Fruit fly (Drosophila melanogaster) whole organism, embryonic: ENCODE data around the gene Fie.

Experiments used
- Atf3 ChIP-seq: fragments of 200-800 bp; sonication (Bioruptor generic); optimal IDR thresholded peaks from 3 replicates; lab custom pipeline; 2016; ENCODE audit warnings: missing biosample characterization, missing genetic modification characterization
- B-H2 ChIP-seq: fragments of 200-800 bp; sonication (Bioruptor generic); optimal IDR thresholded peaks from 2 replicates; lab custom pipeline; 2018; ENCODE audit warnings: missing biosample characterization, mild to moderate bottlenecking, missing genetic modification characterization
- Bgb ChIP-seq: fragments of 200-800 bp; sonication (Bioruptor generic); IDR thresholded peaks from 2 replicates; pipeline ENCODE4 v1.3.6; 2022; ENCODE audit warnings: missing biosample characterization, missing genetic modification characterization; ENCODE audit not compliant: partially characterized antibody
- CG10321 ChIP-seq: fragments of 200-800 bp; sonication (Bioruptor generic); IDR thresholded peaks from 2 replicates; pipeline ENCODE4 v1.3.6; 2022; ENCODE audit warnings: missing biosample characterization, missing genetic modification characterization
- CG10959 ChIP-seq: fragments of 200-800 bp; sonication (Bioruptor generic); IDR thresholded peaks from 2 replicates; pipeline ENCODE4 v1.3.6; 2022; ENCODE audit warnings: missing biosample characterization, missing genetic modification characterization
- CG11695 ChIP-seq: fragments of 200-800 bp; sonication (Bioruptor generic); IDR thresholded peaks from 3 replicates; pipeline ENCODE4 v1.3.6; 2022; ENCODE audit warnings: missing biosample characterization, missing genetic modification characterization
- CG14667 ChIP-seq: fragments of 200-800 bp; sonication (Bioruptor generic); IDR thresholded peaks from 2 replicates; pipeline ENCODE4 v1.3.6; 2022; ENCODE audit warnings: missing biosample characterization, missing genetic modification characterization
- CG14965 ChIP-seq: fragments of 200-800 bp; sonication (Bioruptor generic); optimal IDR thresholded peaks from 2 replicates; lab custom pipeline; 2016; ENCODE audit warnings: missing biosample characterization, missing genetic modification characterization, borderline replicate concordance
- CG15514 ChIP-seq: fragments of 200-800 bp; sonication (Bioruptor generic); optimal IDR thresholded peaks from 3 replicates; lab custom pipeline; 2017; ENCODE audit warnings: missing biosample characterization, missing genetic modification characterization, mild to moderate bottlenecking, moderate library complexity, missing genetic modification reagents
- CG17802 ChIP-seq: fragments of 200-800 bp; sonication (Bioruptor generic); optimal IDR thresholded peaks from 2 replicates; lab custom pipeline; 2018; ENCODE audit warnings: missing biosample characterization, mild to moderate bottlenecking, missing genetic modification characterization, moderate library complexity
- CG17912 ChIP-seq: fragments of 200-800 bp; sonication (Bioruptor generic); optimal IDR thresholded peaks from 2 replicates; lab custom pipeline; 2018; ENCODE audit warnings: missing biosample characterization, mild to moderate bottlenecking, missing genetic modification characterization
- CG18262 ChIP-seq: fragments of 200-800 bp; optimal IDR thresholded peaks from 3 replicates; lab custom pipeline; 2019; ENCODE audit warnings: missing biosample characterization, mild to moderate bottlenecking, missing genetic modification characterization, moderate library complexity
- CG2120 ChIP-seq: fragments of 200-800 bp; sonication (Bioruptor generic); optimal IDR thresholded peaks from 3 replicates; lab custom pipeline; 2016; ENCODE audit warnings: missing biosample characterization, missing genetic modification characterization
- CG2678 ChIP-seq: fragments of 200-800 bp; sonication (Bioruptor generic); optimal IDR thresholded peaks from 3 replicates; lab custom pipeline; 2019; ENCODE audit warnings: missing biosample characterization, mild to moderate bottlenecking, missing genetic modification characterization, moderate library complexity
- CG2889 ChIP-seq: fragments of 200-800 bp; sonication (Bioruptor generic); IDR thresholded peaks from 3 replicates; pipeline ENCODE4 v1.3.6; 2022; ENCODE audit warnings: missing biosample characterization, missing genetic modification characterization
- CG33557 ChIP-seq: fragments of 200-800 bp; sonication (Bioruptor generic); optimal IDR thresholded peaks from 2 replicates; lab custom pipeline; 2019; ENCODE audit warnings: missing biosample characterization, mild to moderate bottlenecking, missing genetic modification characterization, moderate library complexity
- CG4282 ChIP-seq: fragments of 200-800 bp; sonication (Bioruptor generic); optimal IDR thresholded peaks from 2 replicates; lab custom pipeline; 2016; ENCODE audit warnings: missing biosample characterization, missing genetic modification characterization
- CG9437 ChIP-seq: fragments of 200-800 bp; sonication (Bioruptor generic); optimal IDR thresholded peaks from 2 replicates; lab custom pipeline; 2018; ENCODE audit warnings: missing biosample characterization, mild to moderate bottlenecking, missing genetic modification characterization
- CG9797 ChIP-seq: fragments of 200-800 bp; sonication (Bioruptor generic); optimal IDR thresholded peaks from 3 replicates; lab custom pipeline; 2018; ENCODE audit warnings: missing biosample characterization, mild to moderate bottlenecking, missing genetic modification characterization
- CHES-1-like ChIP-seq: fragments of 200-800 bp; sonication (Bioruptor generic); optimal IDR thresholded peaks from 2 replicates; lab custom pipeline; 2016; ENCODE audit warnings: missing biosample characterization, missing genetic modification characterization
- Deaf1 ChIP-seq: fragments of 200-800 bp; optimal IDR thresholded peaks from 3 replicates; lab custom pipeline; 2019; ENCODE audit warnings: missing biosample characterization, mild to moderate bottlenecking, missing genetic modification characterization, moderate library complexity
- Drgx ChIP-seq: fragments of 200-800 bp; sonication (Bioruptor generic); IDR thresholded peaks from 2 replicates; pipeline ENCODE4 v1.3.6; 2022; ENCODE audit warnings: missing biosample characterization, missing genetic modification characterization
- Elba2 ChIP-seq: fragments of 200-800 bp; sonication (Bioruptor generic); optimal IDR thresholded peaks from 3 replicates; lab custom pipeline; 2016; ENCODE audit warnings: missing biosample characterization, missing genetic modification characterization
- Ets65A ChIP-seq: fragments of 200-800 bp; sonication (Bioruptor generic); peaks from one replicate; lab custom pipeline; 2016; ENCODE audit warnings: missing biosample characterization, missing genetic modification characterization
- Hey ChIP-seq: fragments of 200-800 bp; sonication (Bioruptor generic); optimal IDR thresholded peaks from 3 replicates; lab custom pipeline; 2018; ENCODE audit warnings: missing biosample characterization, mild to moderate bottlenecking, missing genetic modification characterization
- Hsf ChIP-seq: fragments of 200-800 bp; sonication (Bioruptor generic); optimal IDR thresholded peaks from 3 replicates; lab custom pipeline; 2016; ENCODE audit warnings: missing biosample characterization, missing genetic modification characterization
- Mad ChIP-seq: fragments of 200-800 bp; sonication (Bioruptor generic); optimal IDR thresholded peaks from 2 replicates; lab custom pipeline; 2016; ENCODE audit warnings: missing biosample characterization, missing genetic modification characterization
- NfI ChIP-seq: fragments of 200-800 bp; sonication (Bioruptor generic); optimal IDR thresholded peaks from 3 replicates; lab custom pipeline; 2018; ENCODE audit warnings: missing biosample characterization, mild to moderate bottlenecking, missing genetic modification characterization, moderate library complexity
- Opbp ChIP-seq: fragments of 200-800 bp; sonication (Bioruptor generic); IDR thresholded peaks from 3 replicates; pipeline ENCODE4 v1.3.6; 2022; ENCODE audit warnings: missing biosample characterization, missing genetic modification characterization; ENCODE audit not compliant: partially characterized antibody
- Spps ChIP-seq: fragments of 200-800 bp; sonication (Bioruptor generic); optimal IDR thresholded peaks from 2 replicates; lab custom pipeline; 2018; ENCODE audit warnings: missing biosample characterization, mild to moderate bottlenecking, missing genetic modification characterization
- aop ChIP-seq: fragments of 200-800 bp; sonication (Bioruptor generic); IDR thresholded peaks from 2 replicates; pipeline ENCODE4 v1.3.6; 2022; ENCODE audit warnings: missing biosample characterization, missing genetic modification characterization
- ap ChIP-seq: fragments of 200-800 bp; sonication (Bioruptor generic); IDR thresholded peaks from 2 replicates; pipeline ENCODE4 v1.3.6; 2022; ENCODE audit warnings: missing biosample characterization, missing genetic modification characterization
- cad ChIP-seq: fragments of >200 bp; optimal IDR thresholded peaks from 2 replicates; lab custom pipeline; 2017; ENCODE audit warnings: missing biosample characterization, missing genetic modification characterization
- crp ChIP-seq, 2 experiments: fragments of 200-800 bp; sonication (Bioruptor generic); optimal IDR thresholded peaks; 2 replicates in 1 of 2; 3 replicates in 1 of 2; lab custom pipeline; 2017; ENCODE audit warnings: missing biosample characterization in 2 of 2, missing genetic modification characterization in 2 of 2, mild to moderate bottlenecking in 1 of 2, moderate library complexity in 1 of 2
- dpn ChIP-seq, 2 experiments: fragments of 200-800 bp; sonication (Bioruptor generic); optimal IDR thresholded peaks; 3 replicates each; lab custom pipeline; 2016; ENCODE audit warnings: missing biosample characterization in 2 of 2, missing genetic modification characterization in 2 of 2
- fd64A ChIP-seq: fragments of 200-800 bp; sonication (Bioruptor generic); optimal IDR thresholded peaks from 3 replicates; lab custom pipeline; 2018; ENCODE audit warnings: missing biosample characterization, mild to moderate bottlenecking, missing genetic modification characterization
- ftz-f1 ChIP-seq: fragments of 200-800 bp; sonication (Bioruptor generic); optimal IDR thresholded peaks from 2 replicates; lab custom pipeline; 2016; ENCODE audit warnings: missing biosample characterization, missing genetic modification characterization
- ham ChIP-seq: fragments of 200-800 bp; sonication (Bioruptor generic); IDR thresholded peaks from 2 replicates; pipeline ENCODE4 v1.3.6; 2022; ENCODE audit warnings: missing biosample characterization, missing genetic modification characterization
- her ChIP-seq: fragments of 200-800 bp; sonication (Bioruptor generic); optimal IDR thresholded peaks from 2 replicates; lab custom pipeline; 2016; ENCODE audit warnings: missing biosample characterization, missing genetic modification characterization
- hth ChIP-seq: fragments of >200 bp; optimal IDR thresholded peaks from 2 replicates; lab custom pipeline; 2017; ENCODE audit warnings: inconsistent platforms
- jigr1 ChIP-seq: fragments of 200-800 bp; sonication (Bioruptor generic); IDR thresholded peaks from 3 replicates; pipeline ENCODE4 v1.3.6; 2022; ENCODE audit warnings: missing biosample characterization, missing genetic modification characterization
- kay ChIP-seq: fragments of 200-800 bp; sonication (Bioruptor generic); optimal IDR thresholded peaks from 2 replicates; lab custom pipeline; 2016; ENCODE audit warnings: missing biosample characterization, missing genetic modification characterization
- lilli ChIP-seq: fragments of 200-800 bp; sonication (Bioruptor generic); optimal IDR thresholded peaks from 3 replicates; lab custom pipeline; 2016; ENCODE audit warnings: missing biosample characterization, missing genetic modification characterization
- nerfin-2 ChIP-seq: fragments of 200-800 bp; sonication (Bioruptor generic); IDR thresholded peaks from 2 replicates; pipeline ENCODE4 v1.3.6; 2022; ENCODE audit warnings: missing biosample characterization, missing genetic modification characterization; ENCODE audit not compliant: partially characterized antibody
- onecut ChIP-seq: fragments of 200-800 bp; sonication (Bioruptor generic); IDR thresholded peaks from 2 replicates; pipeline ENCODE4 v1.3.6; 2022; ENCODE audit warnings: missing biosample characterization, missing genetic modification characterization
- pb ChIP-seq: fragments of 200-800 bp; sonication (Bioruptor generic); optimal IDR thresholded peaks from 3 replicates; lab custom pipeline; 2016; ENCODE audit warnings: missing biosample characterization, missing genetic modification characterization
- pho ChIP-seq: fragments of 200-800 bp; sonication (Bioruptor generic); optimal IDR thresholded peaks from 2 replicates; lab custom pipeline; 2016; ENCODE audit warnings: missing biosample characterization, missing genetic modification characterization
- repo ChIP-seq: fragments of 200-800 bp; sonication (Bioruptor generic); optimal IDR thresholded peaks from 2 replicates; lab custom pipeline; 2016; ENCODE audit warnings: missing biosample characterization, missing genetic modification characterization
- sd ChIP-seq: fragments of 200-800 bp; sonication (Bioruptor generic); optimal IDR thresholded peaks from 3 replicates; lab custom pipeline; 2018; ENCODE audit warnings: missing biosample characterization, mild to moderate bottlenecking, missing genetic modification characterization, moderate library complexity
- sens-2 ChIP-seq: fragments of 200-800 bp; sonication (Bioruptor generic); IDR thresholded peaks from 2 replicates; pipeline ENCODE4 v1.3.6; 2022; ENCODE audit warnings: missing biosample characterization, missing genetic modification characterization
- sna ChIP-seq: fragments of 200-800 bp; sonication (Bioruptor generic); IDR thresholded peaks from 2 replicates; pipeline ENCODE4 v1.3.6; 2022; ENCODE audit warnings: missing biosample characterization, missing genetic modification characterization; ENCODE audit not compliant: partially characterized antibody
- tin ChIP-seq: fragments of 200-800 bp; sonication (Bioruptor generic); optimal IDR thresholded peaks from 3 replicates; lab custom pipeline; 2016; ENCODE audit warnings: missing biosample characterization, missing genetic modification characterization

Fie gene

DNA sequence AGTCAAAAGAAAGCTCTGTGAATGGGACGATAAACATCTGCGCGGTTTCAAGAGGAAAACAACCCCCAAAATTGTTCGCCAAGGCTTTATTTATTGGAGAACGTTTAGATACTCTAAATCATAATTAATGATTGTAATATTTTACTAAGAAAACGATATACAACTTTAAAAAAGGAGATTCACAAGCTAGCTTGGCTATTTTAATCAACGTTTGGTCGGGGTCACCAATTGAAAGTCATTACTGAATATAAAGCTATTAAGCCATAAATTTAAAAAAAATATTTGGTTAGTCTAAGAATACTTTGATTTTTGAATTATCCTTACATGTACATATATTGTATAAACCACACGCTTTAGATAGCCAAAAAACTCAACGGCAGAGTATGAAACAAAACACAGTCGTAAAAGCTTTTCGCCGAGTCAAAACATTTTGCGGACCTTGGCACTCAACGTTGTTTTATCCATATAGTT is at the start of gene Fie (continued):
- TF ChIP-seq Elba2 (GFP tag; lab: Kevin White, UChicago), result no peak
- peak; percentile 28 for TF ChIP-seq CHES-1-like (GFP tag; lab: Kevin White, UChicago)
- no peak for TF ChIP-seq Spps (tag; lab: Kevin White, UChicago)
- TF ChIP-seq Atf3, result no peak
- peak; percentile 61 for TF ChIP-seq CG18262
- TF ChIP-seq pho (GFP tag; lab: Kevin White, UChicago), result peak; percentile 47
- no peak for TF ChIP-seq CG10959 (GFP tag; lab: Robert Waterston, UW)
- no peak for TF ChIP-seq Bgb (GFP tag; lab: Robert Waterston, UW)
- TF ChIP-seq CG2120, result peak; percentile 86
- TF ChIP-seq CG2889 (GFP tag; lab: Robert Waterston, UW), result no peak
- TF ChIP-seq NfI (GFP tag; lab: Kevin White, UChicago), result peak; percentile 68
- TF ChIP-seq hth (lab: Kevin White, UChicago), result no peak
- TF ChIP-seq kay (GFP tag; lab: Kevin White, UChicago), result no peak
- no peak for TF ChIP-seq cad (GFP tag; lab: Kevin White, UChicago)
- no peak for TF ChIP-seq CG14965 (GFP tag; lab: Kevin White, UChicago)
- TF ChIP-seq CG2678 (tag; lab: Kevin White, UChicago), result peak; percentile 85
- no peak for TF ChIP-seq CG14667 (GFP tag; lab: Robert Waterston, UW)
- no peak for TF ChIP-seq her (GFP tag; lab: Kevin White, UChicago)
- TF ChIP-seq CG11695 (GFP tag; lab: Robert Waterston, UW), result peak; percentile 55; the same call in 1 of the 3 replicates
- no peak for TF ChIP-seq jigr1 (GFP tag; lab: Robert Waterston, UW)
- peak; percentile 24 for TF ChIP-seq tin
- TF ChIP-seq CG10321 (GFP tag; lab: Robert Waterston, UW), result no peak
- no peak for TF ChIP-seq CG9797 (GFP tag; lab: Kevin White, UChicago)
- TF ChIP-seq Drgx (GFP tag; lab: Robert Waterston, UW), result peak; percentile 27; the same call in 1 of the 2 replicates
- no peak for TF ChIP-seq fd64A
- TF ChIP-seq Mad (GFP tag; lab: Kevin White, UChicago), result peak; percentile 17
- TF ChIP-seq lilli (GFP tag; lab: Kevin White, UChicago), result peak; percentile 79
- no peak for TF ChIP-seq nerfin-2 (GFP tag; lab: Robert Waterston, UW)
- peak; percentile 33 for TF ChIP-seq sd (tag; lab: Kevin White, UChicago)
- peak; percentile 13 for TF ChIP-seq B-H2
- no peak for TF ChIP-seq ap
- TF ChIP-seq Hey (tag; lab: Kevin White, UChicago), result no peak
- TF ChIP-seq sna, result no peak
- no peak for TF ChIP-seq CG33557
- TF ChIP-seq Deaf1, result peak; percentile 63
- no peak for TF ChIP-seq CG17802 (tag; lab: Kevin White, UChicago)
- no peak for TF ChIP-seq ham
- TF ChIP-seq CG4282, result no peak
- TF ChIP-seq Opbp (GFP tag; lab: Robert Waterston, UW), result no peak
- peak in 1 of 2 experiments; percentile 0 for TF ChIP-seq crp (GFP tag; optimal IDR thresholded peaks at IDR 0.05; lab: Kevin White, UChicago)
- no peak for TF ChIP-seq pb (GFP tag; lab: Kevin White, UChicago)
- no peak for TF ChIP-seq CG17912 (GFP tag; lab: Kevin White, UChicago)
- TF ChIP-seq CG15514 (GFP tag; lab: Kevin White, UChicago), result peak; percentile 53
- TF ChIP-seq ftz-f1 (GFP tag; lab: Kevin White, UChicago), result no peak
- peak; percentile 31 to 50 for TF ChIP-seq dpn (GFP tag; optimal IDR thresholded peaks at IDR 0.05; lab: Kevin White, UChicago)
- TF ChIP-seq sens-2, result no peak
- peak; percentile 59 for TF ChIP-seq Ets65A (GFP tag; lab: Kevin White, UChicago)
- peak; percentile 64 for TF ChIP-seq Hsf (GFP tag; lab: Kevin White, UChicago)
- TF ChIP-seq aop (GFP tag; lab: Robert Waterston, UW), result no peak
- no peak for TF ChIP-seq repo (GFP tag; lab: Kevin White, UChicago)
- no peak for TF ChIP-seq onecut (GFP tag; lab: Robert Waterston, UW)
- TF ChIP-seq CG9437 (GFP tag; lab: Kevin White, UChicago), result peak; percentile 60
